Fruit fly (Drosophila melanogaster) whole organism, adult: ENCODE data around the gene CG6295.

Source experiments
- CG11617 ChIP-seq: fragments of 200-800 bp; sonication (Bioruptor generic); optimal IDR thresholded peaks from 2 replicates; lab custom pipeline; 2017; ENCODE audit warnings: mild to moderate bottlenecking, missing biosample characterization, missing genetic modification reagents, missing genetic modification characterization
- CG12768 ChIP-seq: fragments of 200-800 bp; sonication (Bioruptor generic); optimal IDR thresholded peaks from 2 replicates; lab custom pipeline; 2017; ENCODE audit warnings: missing biosample characterization, missing genetic modification characterization, mild to moderate bottlenecking, moderate library complexity, missing genetic modification reagents
- CG14711 ChIP-seq: fragments of 200-800 bp; sonication (Bioruptor generic); optimal IDR thresholded peaks from 2 replicates; lab custom pipeline; 2018; ENCODE audit warnings: missing biosample characterization, mild to moderate bottlenecking, missing genetic modification characterization, moderate library complexity
- CG1620 ChIP-seq: fragments of 200-800 bp; sonication (Bioruptor generic); optimal IDR thresholded peaks from 2 replicates; lab custom pipeline; 2016; ENCODE audit warnings: missing biosample characterization, missing genetic modification characterization
- CG33017 ChIP-seq: fragments of 200-800 bp; sonication (Bioruptor generic); optimal IDR thresholded peaks from 2 replicates; lab custom pipeline; 2018; ENCODE audit warnings: missing biosample characterization, mild to moderate bottlenecking, missing genetic modification characterization, moderate library complexity
- CG5204 ChIP-seq: fragments of 200-800 bp; sonication (Bioruptor generic); optimal IDR thresholded peaks from 2 replicates; lab custom pipeline; 2016; ENCODE audit warnings: missing biosample characterization, missing genetic modification characterization
- CG7045 ChIP-seq: fragments of 200-800 bp; sonication (Bioruptor generic); optimal IDR thresholded peaks from 2 replicates; lab custom pipeline; 2017; ENCODE audit warnings: missing biosample characterization, mild to moderate bottlenecking, missing genetic modification characterization
- CG7101 ChIP-seq: fragments of 200-800 bp; sonication (Bioruptor generic); optimal IDR thresholded peaks from 2 replicates; lab custom pipeline; 2018; ENCODE audit warnings: missing biosample characterization, mild to moderate bottlenecking, missing genetic modification characterization, moderate library complexity
- Clk ChIP-seq: fragments of 200-800 bp; sonication (Bioruptor generic); optimal IDR thresholded peaks from 2 replicates; lab custom pipeline; 2017; ENCODE audit warnings: missing biosample characterization, missing genetic modification characterization
- Crg-1 ChIP-seq: fragments of 200-800 bp; sonication (Bioruptor generic); optimal IDR thresholded peaks from 2 replicates; lab custom pipeline; 2016; ENCODE audit warnings: missing biosample characterization, missing genetic modification characterization
- Hr96 ChIP-seq: fragments of 200-800 bp; sonication (Bioruptor generic); optimal IDR thresholded peaks from 2 replicates; lab custom pipeline; 2016; ENCODE audit warnings: missing biosample characterization, missing genetic modification characterization
- Mnt ChIP-seq: fragments of 200-800 bp; sonication (Bioruptor generic); optimal IDR thresholded peaks from 2 replicates; lab custom pipeline; 2016; ENCODE audit warnings: missing biosample characterization, mild to moderate bottlenecking, missing genetic modification characterization
- bab1 ChIP-seq: fragments of 200-800 bp; sonication (Bioruptor generic); optimal IDR thresholded peaks from 3 replicates; lab custom pipeline; 2019; ENCODE audit warnings: missing biosample characterization, mild to moderate bottlenecking, missing genetic modification characterization, moderate library complexity
- cic ChIP-seq: fragments of 200-800 bp; sonication (Bioruptor generic); optimal IDR thresholded peaks from 2 replicates; lab custom pipeline; 2017; ENCODE audit warnings: missing biosample characterization, mild to moderate bottlenecking, missing genetic modification characterization, moderate library complexity
- cnc ChIP-seq, 2 experiments: fragments of >200 bp; optimal IDR thresholded peaks; 2 replicates each; lab custom pipeline; 2017
- kay ChIP-seq: fragments of 200-800 bp; sonication (Bioruptor generic); peaks from one replicate; lab custom pipeline; 2016; ENCODE audit warnings: missing biosample characterization, missing genetic modification characterization, borderline replicate concordance
- ovo ChIP-seq: fragments of 200-800 bp; sonication (Bioruptor generic); optimal IDR thresholded peaks from 2 replicates; lab custom pipeline; 2016; ENCODE audit warnings: missing biosample characterization, missing genetic modification characterization
- pad ChIP-seq: fragments of 200-800 bp; sonication (Bioruptor generic); optimal IDR thresholded peaks from 3 replicates; lab custom pipeline; 2017; ENCODE audit warnings: missing biosample characterization, missing genetic modification characterization, mild to moderate bottlenecking, moderate library complexity, missing genetic modification reagents
- tj ChIP-seq: fragments of 200-800 bp; sonication (Bioruptor generic); optimal IDR thresholded peaks from 3 replicates; lab custom pipeline; 2017; ENCODE audit warnings: missing biosample characterization, mild to moderate bottlenecking, missing genetic modification characterization, moderate library complexity
- toe ChIP-seq: fragments of 200-800 bp; sonication (Bioruptor generic); optimal IDR thresholded peaks from 2 replicates; lab custom pipeline; 2016; ENCODE audit warnings: missing biosample characterization, missing genetic modification characterization

Gene CG6295

dm6 chr3R:26982106-26982505, 24.7 kb downstream of the CG6295 start:
- TF ChIP-seq kay: no peak

DNA sequence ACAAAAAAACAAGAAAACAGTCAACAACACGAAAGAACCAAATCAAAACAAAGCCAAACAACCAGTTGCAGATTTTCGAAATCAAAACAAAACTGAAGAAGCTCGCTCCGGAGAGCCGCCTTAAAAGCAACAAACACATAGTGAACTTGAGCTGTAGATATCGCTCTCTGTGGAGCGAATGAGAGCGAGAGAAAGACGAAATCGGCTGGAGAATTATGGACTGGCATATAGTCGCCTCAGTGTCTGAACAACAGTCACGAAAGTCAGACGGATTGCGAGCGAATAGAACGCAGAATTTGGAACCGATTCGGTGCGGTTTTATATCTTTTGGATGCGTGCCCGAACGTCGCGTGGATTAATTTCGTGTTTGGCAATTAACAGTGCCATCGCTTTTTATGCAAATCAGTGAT, 26.6 kb downstream of the CG6295 start:
- TF ChIP-seq Hr96 (GFP tag; lab: Kevin White, UChicago) (no peak), toe (no peak), CG5204 (GFP tag; lab: Kevin White, UChicago) (no peak), Clk (GFP tag; lab: Kevin White, UChicago) (no peak), kay (peak; percentile 29), bab1 (GFP tag; lab: Kevin White, UChicago) (peak; percentile 42)

DNA sequence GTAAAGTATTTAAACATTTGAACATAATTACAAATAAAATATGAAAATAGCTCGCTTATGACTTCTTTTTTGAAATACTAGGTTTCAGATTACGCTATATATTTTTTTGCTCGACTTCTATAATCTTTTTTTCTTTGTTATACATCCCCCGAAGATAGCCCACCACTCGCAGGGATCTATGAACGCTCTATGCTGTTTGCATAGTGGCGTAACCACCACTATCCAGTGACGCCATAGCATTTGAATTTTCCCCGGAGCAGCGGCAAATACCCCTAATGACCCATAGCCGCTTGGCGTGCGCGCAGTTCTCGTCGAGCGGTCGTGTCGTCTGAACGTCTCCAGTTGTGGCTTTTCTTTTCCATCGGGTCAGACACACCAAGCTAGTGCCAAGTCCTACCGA, 28.6 kb downstream of the CG6295 start, which contains the start of the genes CG14253 and CG46313:
Gene CG14253, plus strand, starts transcription at position 301 of the 400 bp plus-strand sequence.
Gene CG46313, plus strand, starts transcription at position 301 of the 400 bp plus-strand sequence.
- no peak for TF ChIP-seq tj (GFP tag; lab: Kevin White, UChicago)
- no peak for TF ChIP-seq CG12768 (GFP tag; lab: Kevin White, UChicago)
- no peak for TF ChIP-seq Mnt (GFP tag; lab: Kevin White, UChicago)
- no peak for TF ChIP-seq cnc (optimal IDR thresholded peaks at IDR 0.05; lab: Kevin White, UChicago)
- no peak for TF ChIP-seq kay
- no peak for TF ChIP-seq CG1620 (GFP tag; lab: Kevin White, UChicago)
- no peak for TF ChIP-seq bab1 (GFP tag; lab: Kevin White, UChicago)
- TF ChIP-seq pad: no peak
- TF ChIP-seq CG14711: no peak
- no peak for TF ChIP-seq Crg-1 (GFP tag; lab: Kevin White, UChicago)
- no peak for TF ChIP-seq toe
- no peak for TF ChIP-seq CG7101 (tag; lab: Kevin White, UChicago)
- no peak for TF ChIP-seq CG5204 (GFP tag; lab: Kevin White, UChicago)
- no peak for TF ChIP-seq Clk (GFP tag; lab: Kevin White, UChicago)
- TF ChIP-seq CG11617 (GFP tag; lab: Kevin White, UChicago): no peak
- no peak for TF ChIP-seq ovo (GFP tag; lab: Kevin White, UChicago)
- no peak for TF ChIP-seq cic (GFP tag; lab: Kevin White, UChicago)
- TF ChIP-seq CG7045 (GFP tag; lab: Kevin White, UChicago): no peak

- TF ChIP-seq CG14711: peak; percentile 24
- peak; percentile 37 for TF ChIP-seq bab1 (GFP tag; lab: Kevin White, UChicago)
- TF ChIP-seq toe: no peak
- no peak for TF ChIP-seq CG7101 (tag; lab: Kevin White, UChicago)
- peak; percentile 22 for TF ChIP-seq tj (GFP tag; lab: Kevin White, UChicago)
- TF ChIP-seq CG1620 (GFP tag; lab: Kevin White, UChicago): no peak
- no peak for TF ChIP-seq cic (GFP tag; lab: Kevin White, UChicago)
These were observed 37.1 kb downstream of the CG6295 start for dm6 chr3R:26969743-26970142.

DNA sequence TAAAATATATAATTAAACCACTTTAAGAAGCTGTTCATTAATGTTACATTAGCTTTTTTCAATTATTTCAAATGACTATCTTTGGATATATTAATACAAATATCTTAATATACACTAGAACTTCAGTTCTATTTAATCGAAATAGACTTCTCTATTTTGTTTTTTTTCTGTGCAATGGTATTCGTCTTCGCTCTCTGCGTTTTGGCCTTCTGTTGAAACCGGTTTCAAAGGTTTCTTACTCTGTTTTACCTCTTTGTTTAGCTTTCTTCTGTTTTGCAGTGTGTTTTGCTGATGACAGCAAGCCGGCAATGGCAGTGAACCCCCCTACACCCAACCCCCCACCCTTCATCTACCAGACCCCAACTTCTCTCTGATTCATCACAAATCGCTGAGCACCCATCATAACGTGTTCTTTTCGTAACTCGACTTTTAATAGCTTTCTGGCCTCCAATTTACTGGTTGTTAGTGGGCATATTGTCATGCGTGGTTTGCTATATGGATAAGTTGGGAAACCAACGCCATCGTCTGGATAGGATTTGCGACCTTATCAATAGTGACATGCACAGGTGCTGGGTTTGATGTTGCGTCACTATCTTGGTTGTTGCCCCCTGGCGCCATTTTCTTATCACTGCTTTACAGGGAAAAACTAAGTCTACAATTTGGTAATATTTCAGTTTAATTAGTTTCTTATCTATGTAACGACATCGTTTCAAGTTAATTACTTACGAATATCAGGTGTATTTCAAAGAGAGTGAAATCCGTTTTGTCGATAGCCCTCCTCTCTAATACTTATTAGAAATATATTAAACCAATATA, 37.8 kb downstream of the CG6295 start:
- peak; percentile 50 for TF ChIP-seq bab1 (GFP tag; lab: Kevin White, UChicago)
- TF ChIP-seq CG12768 (GFP tag; lab: Kevin White, UChicago): no peak
- TF ChIP-seq pad: no peak
- peak; percentile 26 for TF ChIP-seq kay
- TF ChIP-seq Mnt (GFP tag; lab: Kevin White, UChicago): no peak
- no peak for TF ChIP-seq toe
- TF ChIP-seq tj (GFP tag; lab: Kevin White, UChicago): peak; percentile 96
- TF ChIP-seq ovo (GFP tag; lab: Kevin White, UChicago): no peak
- peak; percentile 8 for TF ChIP-seq CG33017 (tag; lab: Kevin White, UChicago)
- no peak for TF ChIP-seq Clk (GFP tag; lab: Kevin White, UChicago)
- TF ChIP-seq CG7045 (GFP tag; lab: Kevin White, UChicago): no peak
- no peak for TF ChIP-seq cnc (optimal IDR thresholded peaks at IDR 0.05; lab: Kevin White, UChicago)
- no peak for TF ChIP-seq CG7101 (tag; lab: Kevin White, UChicago)
- no peak for TF ChIP-seq Hr96 (GFP tag; lab: Kevin White, UChicago)
- no peak for TF ChIP-seq cic (GFP tag; lab: Kevin White, UChicago)
- no peak for TF ChIP-seq CG1620 (GFP tag; lab: Kevin White, UChicago)
- no peak for TF ChIP-seq CG11617 (GFP tag; lab: Kevin White, UChicago)

- TF ChIP-seq kay (peak; percentile 57), cic (GFP tag; lab: Kevin White, UChicago) (no peak)
These were observed 38.6 kb downstream of the CG6295 start for dm6 chr3R:26968313-26968605.

- TF ChIP-seq cic (GFP tag; lab: Kevin White, UChicago): no peak
- no peak for TF ChIP-seq toe
- TF ChIP-seq CG33017 (tag; lab: Kevin White, UChicago): no peak
- TF ChIP-seq Hr96 (GFP tag; lab: Kevin White, UChicago): no peak
- TF ChIP-seq tj (GFP tag; lab: Kevin White, UChicago): peak; percentile 13
- TF ChIP-seq CG7101 (tag; lab: Kevin White, UChicago): no peak
- no peak for TF ChIP-seq CG14711
- TF ChIP-seq ovo (GFP tag; lab: Kevin White, UChicago): no peak
- no peak for TF ChIP-seq CG7045 (GFP tag; lab: Kevin White, UChicago)
- no peak for TF ChIP-seq cnc (optimal IDR thresholded peaks at IDR 0.05; lab: Kevin White, UChicago)
- no peak for TF ChIP-seq kay
- no peak for TF ChIP-seq Clk (GFP tag; lab: Kevin White, UChicago)
- peak; percentile 28 for TF ChIP-seq bab1 (GFP tag; lab: Kevin White, UChicago)
- TF ChIP-seq CG12768 (GFP tag; lab: Kevin White, UChicago): no peak
These were observed 39.1 kb downstream of the CG6295 start for dm6 chr3R:26967587-26968312.
